Fruit fly (Drosophila melanogaster) whole organism, embryonic: ENCODE measurements around the gene CG11382.

ENCODE experiments used
- BEAF-32 ChIP-seq: fragments of 200-800 bp; sonication (Bioruptor generic); optimal IDR thresholded peaks from 3 replicates; lab custom pipeline; 2017; ENCODE audit warnings: missing biosample characterization, missing genetic modification characterization, mild to moderate bottlenecking, moderate library complexity, missing genetic modification reagents
- Blimp-1 ChIP-seq: fragments of 200-800 bp; sonication (Bioruptor generic); optimal IDR thresholded peaks from 3 replicates; lab custom pipeline; 2018; ENCODE audit warnings: missing biosample characterization, missing genetic modification characterization, mild to moderate bottlenecking, moderate library complexity, missing genetic modification reagents
- CG10979 ChIP-seq: fragments of 200-800 bp; sonication (Bioruptor generic); optimal IDR thresholded peaks from 2 replicates; lab custom pipeline; 2018; ENCODE audit warnings: missing biosample characterization, mild to moderate bottlenecking, missing genetic modification characterization, moderate library complexity
- CG11504 ChIP-seq: fragments of 200-800 bp; sonication (Bioruptor generic); optimal IDR thresholded peaks from 3 replicates; lab custom pipeline; 2019; ENCODE audit warnings: missing biosample characterization, mild to moderate bottlenecking, missing genetic modification characterization, moderate library complexity
- CG12236 ChIP-seq: fragments of 200-800 bp; sonication (Bioruptor generic); optimal IDR thresholded peaks from 2 replicates; lab custom pipeline; 2016; ENCODE audit warnings: missing biosample characterization, missing genetic modification characterization
- CG14050 ChIP-seq: fragments of 200-800 bp; sonication (Bioruptor generic); IDR thresholded peaks from 3 replicates; pipeline ENCODE4 v1.3.6; 2022; ENCODE audit warnings: missing biosample characterization, missing genetic modification characterization
- CG15696 ChIP-seq: fragments of 200-800 bp; sonication (Bioruptor generic); optimal IDR thresholded peaks from 2 replicates; lab custom pipeline; 2019; ENCODE audit warnings: missing biosample characterization, mild to moderate bottlenecking, missing genetic modification characterization, moderate library complexity
- CG1603 ChIP-seq: fragments of 200-800 bp; sonication (Bioruptor generic); optimal IDR thresholded peaks from 2 replicates; lab custom pipeline; 2019; ENCODE audit warnings: missing biosample characterization, mild to moderate bottlenecking, missing genetic modification characterization, moderate library complexity
- CG17359 ChIP-seq: fragments of 200-800 bp; sonication (Bioruptor generic); optimal IDR thresholded peaks from 3 replicates; lab custom pipeline; 2018; ENCODE audit warnings: missing biosample characterization, mild to moderate bottlenecking, missing genetic modification characterization, moderate library complexity
- CG18262 ChIP-seq: fragments of 200-800 bp; optimal IDR thresholded peaks from 3 replicates; lab custom pipeline; 2019; ENCODE audit warnings: missing biosample characterization, mild to moderate bottlenecking, missing genetic modification characterization, moderate library complexity
- CG31441 ChIP-seq: fragments of 200-800 bp; sonication (Bioruptor generic); IDR thresholded peaks from 2 replicates; pipeline ENCODE4 v1.3.6; 2022; ENCODE audit warnings: missing biosample characterization, missing genetic modification characterization
- CG32767 ChIP-seq: fragments of 200-800 bp; sonication (Bioruptor generic); IDR thresholded peaks from 2 replicates; pipeline ENCODE4 v1.3.6; 2022; ENCODE audit warnings: missing biosample characterization, missing genetic modification characterization
- CG4707 ChIP-seq: fragments of 200-800 bp; sonication (Bioruptor generic); optimal IDR thresholded peaks from 2 replicates; lab custom pipeline; 2018; ENCODE audit warnings: missing biosample characterization, mild to moderate bottlenecking, missing genetic modification characterization, moderate library complexity
- CG6175 ChIP-seq: fragments of 200-800 bp; sonication (Bioruptor generic); IDR thresholded peaks from 3 replicates; pipeline ENCODE4 v1.3.6; 2022; ENCODE audit warnings: missing biosample characterization, missing genetic modification characterization
- CG6654 ChIP-seq: fragments of 200-800 bp; sonication (Bioruptor generic); optimal IDR thresholded peaks from 2 replicates; lab custom pipeline; 2017; ENCODE audit warnings: missing biosample characterization, mild to moderate bottlenecking, missing genetic modification characterization
- CG6689 ChIP-seq: fragments of 200-800 bp; sonication (Bioruptor generic); IDR thresholded peaks from 2 replicates; pipeline ENCODE4 v1.3.6; 2022; ENCODE audit warnings: missing biosample characterization, missing genetic modification characterization
- CG8388 ChIP-seq: fragments of 200-800 bp; sonication (Bioruptor generic); optimal IDR thresholded peaks from 2 replicates; lab custom pipeline; 2019; ENCODE audit warnings: missing biosample characterization, mild to moderate bottlenecking, missing genetic modification characterization, moderate library complexity
- D19A ChIP-seq: fragments of 200-800 bp; optimal IDR thresholded peaks from 3 replicates; lab custom pipeline; 2019; ENCODE audit warnings: missing biosample characterization, mild to moderate bottlenecking, missing genetic modification characterization, moderate library complexity
- Dll ChIP-seq: fragments of 200-800 bp; sonication (Bioruptor generic); IDR thresholded peaks from 4 replicates; pipeline ENCODE4 v1.3.6; 2022; ENCODE audit warnings: missing biosample characterization, missing genetic modification characterization; ENCODE audit not compliant: partially characterized antibody
- Dref ChIP-seq: fragments of 200-800 bp; sonication (Bioruptor generic); IDR thresholded peaks from 2 replicates; pipeline ENCODE4 v1.3.6; 2022; ENCODE audit warnings: missing biosample characterization, missing genetic modification characterization
- HLH54F ChIP-seq: fragments of 200-800 bp; sonication (Bioruptor generic); optimal IDR thresholded peaks from 3 replicates; lab custom pipeline; 2016; ENCODE audit warnings: missing biosample characterization, missing genetic modification characterization
- Scr ChIP-seq: fragments of 200-800 bp; sonication (Bioruptor generic); IDR thresholded peaks from 2 replicates; pipeline ENCODE4 v1.3.6; 2022; ENCODE audit warnings: missing biosample characterization, missing genetic modification characterization; ENCODE audit not compliant: partially characterized antibody
- Sox100B ChIP-seq: fragments of 200-800 bp; sonication (Bioruptor generic); optimal IDR thresholded peaks from 3 replicates; lab custom pipeline; 2018; ENCODE audit warnings: missing biosample characterization, mild to moderate bottlenecking, missing genetic modification characterization
- Trl ChIP-seq, 3 experiments: fragments of >200 bp in 2 of 3; fragments of 200-800 bp in 1 of 3; sonication (Bioruptor generic) in 1 of 3; optimal IDR thresholded peaks; 2 replicates in 1 of 3; 3 replicates in 2 of 3; lab custom pipeline; 2016 to 2017; ENCODE audit warnings: missing biosample characterization in 1 of 3, missing genetic modification characterization in 1 of 3
- ato ChIP-seq: fragments of 200-800 bp; sonication (Bioruptor generic); IDR thresholded peaks from 2 replicates; pipeline ENCODE4 v1.3.6; 2022; ENCODE audit warnings: missing biosample characterization, missing genetic modification characterization; ENCODE audit not compliant: partially characterized antibody
- br ChIP-seq: fragments of >200 bp; optimal IDR thresholded peaks from 2 replicates; lab custom pipeline; 2017
- cad ChIP-seq: fragments of >200 bp; optimal IDR thresholded peaks from 2 replicates; lab custom pipeline; 2017; ENCODE audit warnings: missing biosample characterization, missing genetic modification characterization
- chinmo ChIP-seq: fragments of 200-800 bp; sonication (Bioruptor generic); IDR thresholded peaks from 4 replicates; pipeline ENCODE4 v1.3.6; 2022; ENCODE audit warnings: missing biosample characterization, missing genetic modification characterization; ENCODE audit not compliant: partially characterized antibody
- disco-r ChIP-seq: fragments of 200-800 bp; sonication (Bioruptor generic); optimal IDR thresholded peaks from 2 replicates; lab custom pipeline; 2016; ENCODE audit warnings: missing biosample characterization, missing genetic modification characterization
- dmrt99B ChIP-seq: fragments of 200-800 bp; sonication (Bioruptor generic); optimal IDR thresholded peaks from 2 replicates; lab custom pipeline; 2018; ENCODE audit warnings: missing biosample characterization, mild to moderate bottlenecking, missing genetic modification characterization, moderate library complexity
- esg ChIP-seq: fragments of 200-800 bp; sonication (Bioruptor generic); conservative IDR thresholded peaks from 2 replicates; pipeline ENCODE4 v1.3.6; 2022; ENCODE audit warnings: missing biosample characterization, missing genetic modification characterization
- ewg ChIP-seq: fragments of 200-800 bp; sonication (Bioruptor generic); optimal IDR thresholded peaks from 3 replicates; lab custom pipeline; 2017; ENCODE audit warnings: mild to moderate bottlenecking, missing biosample characterization, missing genetic modification reagents, missing genetic modification characterization
- grn ChIP-seq: fragments of 200-800 bp; sonication (Bioruptor generic); optimal IDR thresholded peaks from 3 replicates; lab custom pipeline; 2017; ENCODE audit warnings: missing biosample characterization, missing genetic modification characterization
- klu ChIP-seq: fragments of 200-800 bp; sonication (Bioruptor generic); IDR thresholded peaks from 2 replicates; pipeline ENCODE4 v1.3.6; 2022; ENCODE audit warnings: missing biosample characterization, missing genetic modification characterization
- kni ChIP-seq: fragments of 200-800 bp; sonication (Bioruptor generic); optimal IDR thresholded peaks from 3 replicates; lab custom pipeline; 2017; ENCODE audit warnings: mild to moderate bottlenecking, missing biosample characterization, missing genetic modification reagents, missing genetic modification characterization
- lola ChIP-seq, 3 experiments: fragments of >200 bp in 2 of 3; fragments of 200-800 bp in 1 of 3; sonication (Bioruptor generic) in 1 of 3; optimal IDR thresholded peaks; 2 replicates each; lab custom pipeline; 2017 to 2019; ENCODE audit warnings: missing biosample characterization in 3 of 3, missing genetic modification characterization in 3 of 3, mild to moderate bottlenecking in 1 of 3, moderate library complexity in 1 of 3
- nerfin-1 ChIP-seq: fragments of 200-800 bp; sonication (Bioruptor generic); optimal IDR thresholded peaks from 3 replicates; lab custom pipeline; 2019; ENCODE audit warnings: missing biosample characterization, mild to moderate bottlenecking, missing genetic modification characterization, moderate library complexity
- oc ChIP-seq: fragments of 200-800 bp; sonication (Bioruptor generic); optimal IDR thresholded peaks from 2 replicates; lab custom pipeline; 2018; ENCODE audit warnings: missing biosample characterization, mild to moderate bottlenecking, missing genetic modification characterization, moderate library complexity
- peb ChIP-seq: fragments of 200-800 bp; sonication (Bioruptor generic); IDR thresholded peaks from 2 replicates; pipeline ENCODE4 v1.3.6; 2022; ENCODE audit warnings: missing biosample characterization, missing genetic modification characterization
- scrt ChIP-seq: fragments of 200-800 bp; sonication (Bioruptor generic); optimal IDR thresholded peaks from 2 replicates; lab custom pipeline; 2018; ENCODE audit warnings: missing biosample characterization, mild to moderate bottlenecking, missing genetic modification characterization, moderate library complexity
- sens ChIP-seq: fragments of 200-800 bp; sonication (Bioruptor generic); peaks from one replicate; lab custom pipeline; 2016; ENCODE audit warnings: missing biosample characterization, missing genetic modification characterization
- stc ChIP-seq: fragments of 200-800 bp; sonication (Bioruptor generic); IDR thresholded peaks from 2 replicates; pipeline ENCODE4 v1.3.6; 2022; ENCODE audit warnings: missing biosample characterization, missing genetic modification characterization
- stwl ChIP-seq: fragments of 200-800 bp; sonication (Bioruptor generic); optimal IDR thresholded peaks from 3 replicates; lab custom pipeline; 2018; ENCODE audit warnings: missing biosample characterization, mild to moderate bottlenecking, missing genetic modification characterization, moderate library complexity
- tin ChIP-seq: fragments of 200-800 bp; sonication (Bioruptor generic); optimal IDR thresholded peaks from 3 replicates; lab custom pipeline; 2016; ENCODE audit warnings: missing biosample characterization, missing genetic modification characterization
- trh ChIP-seq: fragments of 200-800 bp; sonication (Bioruptor generic); optimal IDR thresholded peaks from 2 replicates; lab custom pipeline; 2016; ENCODE audit warnings: missing biosample characterization, missing genetic modification characterization
- unpg ChIP-seq: fragments of 200-800 bp; sonication (Bioruptor generic); optimal IDR thresholded peaks from 3 replicates; lab custom pipeline; 2018; ENCODE audit warnings: missing biosample characterization, mild to moderate bottlenecking, missing genetic modification characterization, moderate library complexity
- vvl ChIP-seq: fragments of 200-800 bp; sonication (Bioruptor generic); IDR thresholded peaks from 2 replicates; pipeline ENCODE4 v1.3.6; 2022; ENCODE audit warnings: missing biosample characterization, missing genetic modification characterization
- zen ChIP-seq: fragments of 200-800 bp; sonication (Bioruptor generic); optimal IDR thresholded peaks from 3 replicates; lab custom pipeline; 2018; ENCODE audit warnings: missing biosample characterization, mild to moderate bottlenecking, missing genetic modification characterization, moderate library complexity

Gene CG11382

DNA sequence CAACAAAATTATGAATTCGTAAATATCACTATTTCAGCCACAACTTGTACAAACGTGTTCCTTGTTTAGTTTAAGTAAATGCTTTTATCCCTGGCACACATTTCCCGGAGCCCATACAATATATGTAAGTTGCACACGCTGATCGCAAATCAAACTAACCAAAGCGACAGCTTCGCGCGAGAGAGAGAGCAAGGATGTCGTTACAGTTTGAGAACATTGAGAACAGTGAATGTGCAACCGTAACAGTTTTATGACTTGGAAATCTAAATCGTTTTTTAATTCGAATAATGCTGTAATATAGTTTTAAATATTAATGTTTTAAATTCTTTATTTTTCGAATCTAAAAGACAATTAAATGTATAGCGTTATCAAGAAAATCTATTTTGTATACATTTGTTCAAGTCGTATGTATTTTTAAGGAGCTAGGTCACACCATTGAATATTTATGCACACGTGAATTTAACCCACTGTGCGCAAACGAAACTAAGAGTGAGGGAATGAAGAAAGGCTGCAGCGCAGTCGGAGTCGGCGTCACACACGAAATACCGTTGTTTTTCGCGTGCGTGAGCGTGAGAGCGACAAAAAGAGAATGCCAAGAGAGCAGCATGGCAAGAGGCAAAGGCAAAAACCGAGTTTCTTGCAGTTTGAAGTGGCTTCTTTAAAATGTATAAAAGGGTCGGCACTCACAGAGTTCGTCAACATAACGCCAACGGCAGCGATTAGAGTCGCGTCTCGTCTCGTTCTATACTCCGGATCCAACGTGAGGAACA is at the start of gene CG11382:
TSS of gene CG11382 (plus strand) at position 720 of the 770 bp plus-strand sequence.
- TF ChIP-seq D19A = no peak
- TF ChIP-seq nerfin-1 (tag; lab: Kevin White, UChicago) = peak; percentile 3
- peak; percentile 15 for TF ChIP-seq CG15696
- 0 out of 4 replicates have a peak, but pooled peaks have one; percentile 39 for TF ChIP-seq Dll (GFP tag; lab: Robert Waterston, UW)
- no peak for TF ChIP-seq tin (GFP tag; lab: Kevin White, UChicago)
- TF ChIP-seq klu (GFP tag; lab: Robert Waterston, UW) = no peak
- TF ChIP-seq zen (tag; lab: Kevin White, UChicago) = peak; percentile 37
- peak; percentile 78 for TF ChIP-seq CG4707 (GFP tag; lab: Kevin White, UChicago)
- TF ChIP-seq lola (GFP tag; optimal IDR thresholded peaks at IDR 0.05; lab: Kevin White, UChicago) = peak in 1 of 3 experiments; percentile 2
- no peak for TF ChIP-seq ewg (GFP tag; lab: Kevin White, UChicago)
- no peak for TF ChIP-seq Sox100B (GFP tag; lab: Kevin White, UChicago)
- TF ChIP-seq kni (GFP tag; lab: Kevin White, UChicago) = peak; percentile 31
- TF ChIP-seq CG14050 = no peak
- TF ChIP-seq unpg (GFP tag; lab: Kevin White, UChicago) = no peak
- no peak for TF ChIP-seq ato (GFP tag; lab: Robert Waterston, UW)
- TF ChIP-seq scrt (GFP tag; lab: Kevin White, UChicago) = no peak
- peak; percentile 92 for TF ChIP-seq Blimp-1
- peak; percentile 12 for TF ChIP-seq dmrt99B (tag; lab: Kevin White, UChicago)
- peak; percentile 79 for TF ChIP-seq cad
- no peak for TF ChIP-seq stc
- TF ChIP-seq oc (tag; lab: Kevin White, UChicago) = no peak
- TF ChIP-seq trh (GFP tag; lab: Kevin White, UChicago) = no peak
- TF ChIP-seq vvl (GFP tag; lab: Robert Waterston, UW) = no peak
- TF ChIP-seq Scr (GFP tag; lab: Robert Waterston, UW) = no peak
- peak; percentile 5 for TF ChIP-seq stwl (tag; lab: Kevin White, UChicago)
- TF ChIP-seq BEAF-32 (GFP tag; lab: Kevin White, UChicago) = peak; percentile 12
- peak; percentile 10 to 57 for TF ChIP-seq Trl (optimal IDR thresholded peaks at IDR 0.05; lab: Kevin White, UChicago)
- no peak for TF ChIP-seq Trl (GFP tag; optimal IDR thresholded peaks at IDR 0.05; lab: Kevin White, UChicago)
- no peak for TF ChIP-seq br
- TF ChIP-seq peb = no peak
- no peak for TF ChIP-seq Dref (GFP tag; lab: Robert Waterston, UW)
- no peak for TF ChIP-seq disco-r (GFP tag; lab: Kevin White, UChicago)
- TF ChIP-seq sens (GFP tag; lab: Kevin White, UChicago) = peak; percentile 36
- TF ChIP-seq CG18262 (tag; lab: Kevin White, UChicago) = no peak
- 0 out of 2 replicates have a peak, but pooled peaks have one; percentile 19 for TF ChIP-seq CG31441
- no peak for TF ChIP-seq CG12236 (GFP tag; lab: Kevin White, UChicago)
- TF ChIP-seq CG10979 = peak; percentile 5
- TF ChIP-seq CG6654 (GFP tag; lab: Kevin White, UChicago) = peak; percentile 96
- TF ChIP-seq CG11504 = no peak
- no peak for TF ChIP-seq CG17359 (tag; lab: Kevin White, UChicago)
- no peak for TF ChIP-seq grn (GFP tag; lab: Kevin White, UChicago)
- TF ChIP-seq HLH54F (GFP tag; lab: Kevin White, UChicago) = no peak
- TF ChIP-seq CG8388 (GFP tag; lab: Kevin White, UChicago) = peak; percentile 20
- no peak for TF ChIP-seq CG1603 (tag; lab: Kevin White, UChicago)
- no peak for TF ChIP-seq CG6689
- TF ChIP-seq chinmo = no peak
- no peak for TF ChIP-seq esg (GFP tag; lab: Robert Waterston, UW)
- no peak for TF ChIP-seq CG32767 (GFP tag; lab: Robert Waterston, UW)
- TF ChIP-seq CG6175 (GFP tag; lab: Robert Waterston, UW) = no peak
